Worm (Caenorhabditis elegans) whole organism, L3 larva: ENCODE measurements around the gene ZK1248.11.

Experiments
- R02D3.7 ChIP-seq: fragments of 150-350 bp; optimal IDR thresholded peaks from 2 replicates; lab custom pipeline; 2014; ENCODE audit warnings: missing biosample characterization, missing genetic modification characterization
- ceh-16 ChIP-seq: sonication (generic microtip); optimal IDR thresholded peaks from 2 replicates; lab custom pipeline; 2017; ENCODE audit warnings: missing biosample characterization, missing genetic modification characterization
- elt-2 ChIP-seq: sonication (generic microtip); optimal IDR thresholded peaks from 2 replicates; lab custom pipeline; 2016; ENCODE audit warnings: missing genetic modification reagents, mild to moderate bottlenecking, missing genetic modification characterization, missing compliant biosample characterization
- elt-3 ChIP-seq, 3 experiments: fragments of 150-350 bp in 1 of 3; sonication (generic microtip) in 2 of 3; optimal IDR thresholded peaks; 2 replicates in 2 of 3; 4 replicates in 1 of 3; lab custom pipeline; 2014 to 2017; ENCODE audit warnings: missing biosample characterization in 3 of 3, missing genetic modification characterization in 3 of 3
- fos-1 ChIP-seq: fragments of 150-350 bp; optimal IDR thresholded peaks from 2 replicates; lab custom pipeline; 2014; ENCODE audit warnings: missing biosample characterization, missing genetic modification characterization
- nhr-237 ChIP-seq: fragments of 150-350 bp; optimal IDR thresholded peaks from 2 replicates; lab custom pipeline; 2014; ENCODE audit warnings: missing biosample characterization, missing genetic modification characterization
- nhr-25 ChIP-seq: sonication (generic microtip); optimal IDR thresholded peaks from 2 replicates; lab custom pipeline; 2017; ENCODE audit warnings: missing biosample characterization, missing genetic modification characterization
- sea-2 ChIP-seq: fragments of 150-350 bp; sonication (generic microtip); optimal IDR thresholded peaks from 4 replicates; lab custom pipeline; 2014; ENCODE audit warnings: missing biosample characterization, missing genetic modification reagents, missing genetic modification characterization
- skn-1 ChIP-seq: fragments of 150-350 bp; optimal IDR thresholded peaks from 2 replicates; lab custom pipeline; 2014; ENCODE audit warnings: missing biosample characterization, missing genetic modification characterization
- unc-39 ChIP-seq: sonication (generic microtip); optimal IDR thresholded peaks from 4 replicates; lab custom pipeline; 2017; ENCODE audit warnings: missing biosample characterization, missing genetic modification characterization
- unc-62 ChIP-seq: fragments of 150-350 bp; sonication (generic microtip); optimal IDR thresholded peaks from 4 replicates; lab custom pipeline; 2014; ENCODE audit warnings: missing biosample characterization, missing genetic modification reagents, missing genetic modification characterization
- zag-1 ChIP-seq: fragments of 150-350 bp; optimal IDR thresholded peaks from 2 replicates; lab custom pipeline; 2014; ENCODE audit warnings: missing biosample characterization, missing genetic modification characterization

- TF ChIP-seq elt-2 (no peak), R02D3.7 (tag; lab: Kevin White, UChicago) (no peak), nhr-25 (no peak), elt-3 (tag; optimal IDR thresholded peaks at IDR 0.05; lab: Kevin White, UChicago) (no peak), zag-1 (tag; lab: Kevin White, UChicago) (no peak), nhr-237 (tag; lab: Kevin White, UChicago) (no peak), unc-62 (no peak), unc-39 (no peak), ceh-16 (tag; lab: Kevin White, UChicago) (no peak), fos-1 (tag; lab: Kevin White, UChicago) (no peak), sea-2 (no peak), skn-1 (tag; lab: Kevin White, UChicago) (no peak)
Observed at ce11 chrII:5871508-5871907, 43.1 kb upstream of the ZK1248.11 start.
